Worm (Caenorhabditis elegans) whole organism, L4 larva: ENCODE results near the gene F54D10.7.

Source experiments
- ZK546.5 ChIP-seq, 2 experiments: sonication (generic microtip); optimal IDR thresholded peaks; 2 replicates each; lab custom pipeline; 2017; ENCODE audit warnings: missing biosample characterization in 2 of 2, missing genetic modification characterization in 2 of 2
- ceh-20 ChIP-seq: fragments of 200-800 bp; sonication (Bioruptor generic); IDR thresholded peaks from 2 replicates; pipeline ENCODE4 v1.3.6; 2022; ENCODE audit warnings: missing genetic modification reagents, missing genetic modification characterization, missing compliant biosample characterization
- cey-2 ChIP-seq: sonication (generic microtip); optimal IDR thresholded peaks from 3 replicates; lab custom pipeline; 2017; ENCODE audit warnings: missing genetic modification characterization, mild to moderate bottlenecking, missing compliant biosample characterization, antibody characterized with exemption, borderline replicate concordance; ENCODE audit not compliant: insufficient read depth
- duxl-1 ChIP-seq: sonication (generic microtip); optimal IDR thresholded peaks from 2 replicates; lab custom pipeline; 2016; ENCODE audit warnings: mild to moderate bottlenecking, missing genetic modification characterization, moderate library complexity, missing compliant biosample characterization; ENCODE audit not compliant: poor library complexity
- mdt-29 ChIP-seq: fragments of 200-800 bp; sonication (Bioruptor generic); IDR thresholded peaks from 2 replicates; pipeline ENCODE4 v1.3.6; 2022; ENCODE audit warnings: missing genetic modification reagents, missing genetic modification characterization, missing compliant biosample characterization
- mes-2 ChIP-seq: sonication (generic microtip); optimal IDR thresholded peaks from 2 replicates; lab custom pipeline; 2016; ENCODE audit warnings: missing genotype, mild to moderate bottlenecking, missing genetic modification characterization, missing compliant biosample characterization; ENCODE audit not compliant: poor library complexity, severe bottlenecking
- nhr-11 ChIP-seq: fragments of 150-350 bp; optimal IDR thresholded peaks from 2 replicates; lab custom pipeline; 2014; ENCODE audit warnings: missing biosample characterization, missing genetic modification characterization
- pha-4 ChIP-seq, 2 experiments: fragments of 150-350 bp in 1 of 2; fragments of 200-800 bp in 1 of 2; sonication (Bioruptor generic) in 1 of 2; IDR thresholded peaks in 1 of 2; optimal IDR thresholded peaks in 1 of 2; 2 replicates each; pipeline versions ENCODE4 v1.3.6 to Lab custom; 2014 to 2022; ENCODE audit warnings: missing genetic modification characterization in 2 of 2, missing genetic modification reagents in 2 of 2, missing biosample characterization in 1 of 2, missing compliant biosample characterization in 1 of 2
- snpc-4 ChIP-seq: fragments of 150-350 bp; optimal IDR thresholded peaks from 2 replicates; lab custom pipeline; 2014; ENCODE audit warnings: missing biosample characterization, missing genetic modification characterization
- ztf-11 ChIP-seq: fragments of 150-350 bp; optimal IDR thresholded peaks from 2 replicates; lab custom pipeline; 2014; ENCODE audit warnings: missing biosample characterization, missing genetic modification characterization

ce11 chrII:3805518-3805917 lies 15.6 kb downstream of the F54D10.7 start:
- TF ChIP-seq mdt-29 (GFP tag; lab: Robert Waterston, UW) (no peak), ztf-11 (tag; lab: Kevin White, UChicago) (no peak), ZK546.5 (tag; optimal IDR thresholded peaks at IDR 0.05; lab: Kevin White, UChicago) (no peak), ceh-20 (no peak), cey-2 (tag; lab: Kevin White, UChicago) (no peak), snpc-4 (no peak), mes-2 (tag; lab: Kevin White, UChicago) (no peak), duxl-1 (tag; lab: Kevin White, UChicago) (no peak), pha-4 (GFP tag; IDR thresholded peaks at IDR 0.05; lab: Robert Waterston, UW) (no peak), pha-4 (tag; optimal IDR thresholded peaks at IDR 0.05; lab: Kevin White, UChicago) (no peak), nhr-11 (tag; lab: Kevin White, UChicago) (no peak)
